Worm (Caenorhabditis elegans) whole organism, L3 larva: ENCODE data around the gene Y73B6BL.14.

Experiments used
- ceh-28 ChIP-seq: fragments of 150-350 bp; optimal IDR thresholded peaks from 2 replicates; lab custom pipeline; 2014; ENCODE audit warnings: missing biosample characterization, missing genetic modification reagents, missing genetic modification characterization
- ceh-9 ChIP-seq: sonication (generic microtip); optimal IDR thresholded peaks from 2 replicates; lab custom pipeline; 2018; ENCODE audit warnings: missing biosample characterization, missing genetic modification characterization
- fkh-2 ChIP-seq: fragments of 150-350 bp; optimal IDR thresholded peaks from 2 replicates; lab custom pipeline; 2014; ENCODE audit warnings: missing biosample characterization, missing genetic modification reagents, missing genetic modification characterization
- fos-1 ChIP-seq: fragments of 150-350 bp; optimal IDR thresholded peaks from 2 replicates; lab custom pipeline; 2014; ENCODE audit warnings: missing biosample characterization, missing genetic modification characterization
- jun-1 ChIP-seq: fragments of 150-350 bp; optimal IDR thresholded peaks from 2 replicates; lab custom pipeline; 2014; ENCODE audit warnings: missing biosample characterization, missing genetic modification reagents, missing genetic modification characterization
- lin-39 ChIP-seq: fragments of 150-350 bp; optimal IDR thresholded peaks from 2 replicates; lab custom pipeline; 2018; ENCODE audit warnings: missing biosample characterization, missing genetic modification reagents, missing genetic modification characterization
- nhr-23 ChIP-seq: fragments of 150-350 bp; optimal IDR thresholded peaks from 2 replicates; lab custom pipeline; 2014; ENCODE audit warnings: missing biosample characterization, missing genetic modification reagents, missing genetic modification characterization
- nhr-237 ChIP-seq: fragments of 150-350 bp; optimal IDR thresholded peaks from 2 replicates; lab custom pipeline; 2014; ENCODE audit warnings: missing biosample characterization, missing genetic modification characterization
- skn-1 ChIP-seq: fragments of 150-350 bp; optimal IDR thresholded peaks from 2 replicates; lab custom pipeline; 2014; ENCODE audit warnings: missing biosample characterization, missing genetic modification characterization
- snpc-4 ChIP-seq: fragments of 150-350 bp; optimal IDR thresholded peaks from 2 replicates; lab custom pipeline; 2014; ENCODE audit warnings: missing biosample characterization, missing genetic modification characterization
- tbx-2 ChIP-seq: sonication (generic microtip); optimal IDR thresholded peaks from 2 replicates; lab custom pipeline; 2016; ENCODE audit warnings: mild to moderate bottlenecking, missing genetic modification characterization, missing compliant biosample characterization
- zag-1 ChIP-seq: fragments of 150-350 bp; optimal IDR thresholded peaks from 2 replicates; lab custom pipeline; 2014; ENCODE audit warnings: missing biosample characterization, missing genetic modification characterization
- ztf-11 ChIP-seq: fragments of 150-350 bp; optimal IDR thresholded peaks from 2 replicates; lab custom pipeline; 2014; ENCODE audit warnings: missing biosample characterization, missing genetic modification characterization

DNA sequence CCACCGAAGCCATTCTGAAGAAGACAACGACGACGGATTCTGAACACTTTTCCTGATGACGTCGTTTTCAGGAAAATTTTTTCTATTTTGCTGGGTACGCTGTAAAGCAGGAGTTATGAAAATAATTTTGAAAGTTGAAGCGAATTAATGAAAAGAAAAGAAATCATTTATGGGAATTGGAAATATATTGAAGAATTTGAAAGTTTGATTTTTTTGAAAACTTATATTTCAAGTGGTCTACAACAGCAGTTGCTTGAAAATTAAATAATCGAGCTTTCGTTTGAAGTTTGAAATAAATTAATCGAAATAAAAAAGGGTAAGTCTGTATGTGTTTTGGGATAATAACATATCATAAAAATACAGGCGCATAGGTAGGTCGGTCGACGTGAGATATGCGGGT, 41.2 kb upstream of the Y73B6BL.14 start, which contains the start of gene shl-1:
- TF ChIP-seq fkh-2 (tag; lab: Kevin White, UChicago) (no peak), tbx-2 (no peak), nhr-23 (tag; lab: Kevin White, UChicago) (no peak), skn-1 (tag; lab: Kevin White, UChicago) (no peak), ceh-28 (tag; lab: Kevin White, UChicago) (no peak), fos-1 (no peak), ceh-9 (tag; lab: Kevin White, UChicago) (no peak), snpc-4 (tag; lab: Kevin White, UChicago) (no peak), zag-1 (no peak), nhr-237 (no peak), ztf-11 (tag; lab: Kevin White, UChicago) (no peak), lin-39 (tag; lab: Kevin White, UChicago) (no peak), jun-1 (tag; lab: Kevin White, UChicago) (no peak)
